Worm (Caenorhabditis elegans) whole organism, L4 larva: ENCODE results near the gene adm-4.

Source experiments
- D1046.2 ChIP-seq: fragments of 200-800 bp; sonication (Bioruptor generic); IDR thresholded peaks from 2 replicates; pipeline ENCODE4 v1.3.6; 2022; ENCODE audit warnings: missing genetic modification characterization, missing compliant biosample characterization
- F10B5.3 ChIP-seq: sonication (generic microtip); optimal IDR thresholded peaks from 2 replicates; lab custom pipeline; 2016; ENCODE audit warnings: mild to moderate bottlenecking, missing genetic modification characterization, missing compliant biosample characterization
- F44E2.7 ChIP-seq: fragments of 200-800 bp; sonication (Bioruptor generic); IDR thresholded peaks from 2 replicates; pipeline ENCODE4 v2.1.2; 2022; ENCODE audit warnings: missing genetic modification characterization, missing compliant biosample characterization
- T20F7.1 ChIP-seq: fragments of 200-800 bp; sonication (Bioruptor generic); optimal IDR thresholded peaks from 2 replicates; lab custom pipeline; 2018; ENCODE audit warnings: mild to moderate bottlenecking, missing genetic modification characterization, missing compliant biosample characterization
- Y105C5A.15 ChIP-seq: fragments of 200-800 bp; sonication (Bioruptor generic); IDR thresholded peaks from 2 replicates; pipeline ENCODE4 v1.3.6; 2022; ENCODE audit warnings: missing genetic modification characterization, missing compliant biosample characterization
- Y48G9A.11 ChIP-seq: fragments of 200-800 bp; sonication (Bioruptor generic); IDR thresholded peaks from 2 replicates; pipeline ENCODE4 v1.3.6; 2022; ENCODE audit warnings: missing genetic modification reagents, missing genetic modification characterization, missing compliant biosample characterization
- Y5F2A.4 ChIP-seq: fragments of 200-800 bp; sonication (Bioruptor generic); optimal IDR thresholded peaks from 2 replicates; lab custom pipeline; 2018; ENCODE audit warnings: mild to moderate bottlenecking, missing genetic modification characterization, missing compliant biosample characterization
- Y75B8A.6 ChIP-seq: fragments of 200-800 bp; sonication (Bioruptor generic); IDR thresholded peaks from 2 replicates; pipeline ENCODE4 v1.3.6; 2022; ENCODE audit warnings: missing genetic modification reagents, missing genetic modification characterization, missing compliant biosample characterization
- ZK546.5 ChIP-seq, 2 experiments: sonication (generic microtip); optimal IDR thresholded peaks; 2 replicates each; lab custom pipeline; 2017; ENCODE audit warnings: missing biosample characterization in 2 of 2, missing genetic modification characterization in 2 of 2
- aha-1 ChIP-seq: fragments of 150-350 bp; peaks from one replicate; lab custom pipeline; 2014; ENCODE audit warnings: missing biosample characterization, missing genetic modification characterization
- aly-2 ChIP-seq: sonication (generic microtip); optimal IDR thresholded peaks from 2 replicates; lab custom pipeline; 2018; ENCODE audit warnings: missing biosample characterization, missing genetic modification characterization
- ama-1 ChIP-seq: fragments of 150-350 bp; optimal IDR thresholded peaks from 2 replicates; lab custom pipeline; 2014; ENCODE audit warnings: inconsistent platforms, mixed read lengths
- arid-1 ChIP-seq: fragments of 200-800 bp; sonication (Bioruptor generic); conservative IDR thresholded peaks from 2 replicates; pipeline ENCODE4 v1.3.6; 2022; ENCODE audit warnings: missing genetic modification reagents, missing genetic modification characterization, missing compliant biosample characterization
- ceh-20 ChIP-seq: fragments of 200-800 bp; sonication (Bioruptor generic); IDR thresholded peaks from 2 replicates; pipeline ENCODE4 v1.3.6; 2022; ENCODE audit warnings: missing genetic modification reagents, missing genetic modification characterization, missing compliant biosample characterization
- ceh-28 ChIP-seq: fragments of 150-350 bp; optimal IDR thresholded peaks from 2 replicates; lab custom pipeline; 2014; ENCODE audit warnings: missing biosample characterization, missing genetic modification reagents, missing genetic modification characterization
- ceh-62 ChIP-seq: sonication (generic microtip); optimal IDR thresholded peaks from 2 replicates; lab custom pipeline; 2017; ENCODE audit warnings: missing biosample characterization, missing genetic modification characterization
- ctbp-1 ChIP-seq: fragments of 200-800 bp; sonication (Bioruptor generic); IDR thresholded peaks from 2 replicates; pipeline ENCODE4 v1.3.6; 2022; ENCODE audit warnings: missing genetic modification reagents, missing genetic modification characterization, missing compliant biosample characterization
- daf-12 ChIP-seq: fragments of 150-350 bp; optimal IDR thresholded peaks from 2 replicates; lab custom pipeline; 2014; ENCODE audit warnings: missing biosample characterization, missing genetic modification reagents, missing genetic modification characterization
- daf-16 ChIP-seq, 3 experiments: sonication (generic microtip); optimal IDR thresholded peaks; 2 replicates each; lab custom pipeline; 2016 to 2017; ENCODE audit warnings: missing genetic modification characterization in 3 of 3, missing genetic modification reagents in 3 of 3, mild to moderate bottlenecking in 2 of 3, missing compliant biosample characterization in 2 of 3, missing biosample characterization in 1 of 3, moderate library complexity in 1 of 3
- daf-19 ChIP-seq: fragments of 200-800 bp; sonication (Bioruptor generic); conservative IDR thresholded peaks from 2 replicates; pipeline ENCODE4 v1.3.6; 2022; ENCODE audit warnings: missing genetic modification characterization, missing compliant biosample characterization
- dmd-9 ChIP-seq: fragments of 200-800 bp; sonication (Bioruptor generic); IDR thresholded peaks from 2 replicates; pipeline ENCODE4 v1.3.6; 2022; ENCODE audit warnings: missing genetic modification reagents, missing genetic modification characterization, missing compliant biosample characterization
- duxl-1 ChIP-seq: sonication (generic microtip); optimal IDR thresholded peaks from 2 replicates; lab custom pipeline; 2016; ENCODE audit warnings: mild to moderate bottlenecking, missing genetic modification characterization, moderate library complexity, missing compliant biosample characterization; ENCODE audit not compliant: poor library complexity
- gei-8 ChIP-seq: fragments of 200-800 bp; sonication (Bioruptor generic); optimal IDR thresholded peaks from 2 replicates; lab custom pipeline; 2018; ENCODE audit warnings: mild to moderate bottlenecking, missing genetic modification characterization, missing compliant biosample characterization
- hif-1 ChIP-seq, 2 experiments: sonication (generic microtip); optimal IDR thresholded peaks; 2 replicates each; lab custom pipeline; 2016 to 2017; ENCODE audit warnings: missing compliant biosample characterization in 2 of 2, missing genetic modification characterization in 2 of 2, missing genetic modification reagents in 2 of 2, missing genotype in 2 of 2, mild to moderate bottlenecking in 1 of 2
- hlh-11 ChIP-seq: fragments of 200-800 bp; sonication (Bioruptor generic); optimal IDR thresholded peaks from 2 replicates; lab custom pipeline; 2018; ENCODE audit warnings: mild to moderate bottlenecking, missing genetic modification characterization, missing compliant biosample characterization
- hmg-1.1 ChIP-seq: fragments of 200-800 bp; sonication (Bioruptor generic); IDR thresholded peaks from 2 replicates; pipeline ENCODE4 v1.3.6; 2022; ENCODE audit warnings: missing genetic modification reagents, missing genetic modification characterization, missing compliant biosample characterization
- lin-1 ChIP-seq: fragments of 200-800 bp; sonication (Bioruptor generic); IDR thresholded peaks from 2 replicates; pipeline ENCODE4 v1.3.6; 2022; ENCODE audit warnings: missing genetic modification reagents, missing genetic modification characterization, missing compliant biosample characterization
- lin-13 ChIP-seq: fragments of 150-350 bp; optimal IDR thresholded peaks from 2 replicates; lab custom pipeline; 2014; ENCODE audit warnings: missing biosample characterization, missing genetic modification reagents, missing genetic modification characterization
- lin-15B ChIP-seq: fragments of 150-350 bp; sonication (generic microtip); optimal IDR thresholded peaks from 3 replicates; lab custom pipeline; 2014; ENCODE audit warnings: missing biosample characterization, missing genetic modification characterization
- lin-38 ChIP-seq: fragments of 200-800 bp; sonication (Bioruptor generic); IDR thresholded peaks from 2 replicates; pipeline ENCODE4 v1.3.6; 2022; ENCODE audit warnings: missing genetic modification reagents, missing genetic modification characterization, missing compliant biosample characterization
- lin-39 ChIP-seq: fragments of 150-350 bp; optimal IDR thresholded peaks from 2 replicates; lab custom pipeline; 2014; ENCODE audit warnings: missing biosample characterization, missing genetic modification reagents, missing genetic modification characterization
- lsy-2 ChIP-seq, 2 experiments: fragments of 150-350 bp in 1 of 2; sonication (generic microtip) in 1 of 2; optimal IDR thresholded peaks; 2 replicates each; lab custom pipeline; 2014 to 2017; ENCODE audit warnings: missing biosample characterization in 2 of 2, missing genetic modification characterization in 2 of 2
- madf-5 ChIP-seq, 2 experiments: fragments of 200-800 bp; sonication (Bioruptor generic); IDR thresholded peaks; 2 replicates each; pipeline ENCODE4 v1.3.6; 2022; ENCODE audit warnings: missing compliant biosample characterization in 2 of 2, missing genetic modification characterization in 2 of 2
- mdl-1 ChIP-seq, 2 experiments: fragments of 150-350 bp in 1 of 2; sonication (generic microtip) in 1 of 2; optimal IDR thresholded peaks; 2 replicates each; lab custom pipeline; 2014 to 2017; ENCODE audit warnings: missing biosample characterization in 2 of 2, missing genetic modification characterization in 2 of 2
- mep-1 ChIP-seq: fragments of 150-350 bp; sonication (generic microtip); optimal IDR thresholded peaks from 3 replicates; lab custom pipeline; 2014; ENCODE audit warnings: missing biosample characterization, missing genetic modification characterization
- mes-2 ChIP-seq: sonication (generic microtip); optimal IDR thresholded peaks from 2 replicates; lab custom pipeline; 2016; ENCODE audit warnings: missing genotype, mild to moderate bottlenecking, missing genetic modification characterization, missing compliant biosample characterization; ENCODE audit not compliant: poor library complexity, severe bottlenecking
- nhr-111 ChIP-seq: fragments of 200-800 bp; sonication (Bioruptor generic); optimal IDR thresholded peaks from 2 replicates; lab custom pipeline; 2018; ENCODE audit warnings: mild to moderate bottlenecking, missing genetic modification characterization, missing compliant biosample characterization
- nhr-237 ChIP-seq: sonication (generic microtip); optimal IDR thresholded peaks from 2 replicates; lab custom pipeline; 2017; ENCODE audit warnings: missing biosample characterization, missing genetic modification characterization
- nhr-76 ChIP-seq: fragments of 150-350 bp; optimal IDR thresholded peaks from 2 replicates; lab custom pipeline; 2014; ENCODE audit warnings: missing biosample characterization, missing genetic modification characterization
- nhr-77 ChIP-seq: fragments of 150-350 bp; optimal IDR thresholded peaks from 2 replicates; lab custom pipeline; 2014; ENCODE audit warnings: missing biosample characterization, missing genetic modification characterization
- php-3 ChIP-seq: fragments of 200-800 bp; sonication (Bioruptor generic); IDR thresholded peaks from 2 replicates; pipeline ENCODE4 v1.3.6; 2022; ENCODE audit warnings: missing genetic modification reagents, missing genetic modification characterization, missing compliant biosample characterization
- rbr-2 ChIP-seq: sonication (generic microtip); optimal IDR thresholded peaks from 2 replicates; lab custom pipeline; 2016; ENCODE audit warnings: missing genotype, missing genetic modification characterization, missing compliant biosample characterization
- set-16 ChIP-seq: fragments of 200-800 bp; sonication (Bioruptor generic); IDR thresholded peaks from 2 replicates; pipeline ENCODE4 v1.3.6; 2022; ENCODE audit warnings: missing genetic modification reagents, missing genetic modification characterization, missing compliant biosample characterization
- snpc-4 ChIP-seq: fragments of 150-350 bp; optimal IDR thresholded peaks from 2 replicates; lab custom pipeline; 2014; ENCODE audit warnings: missing biosample characterization, missing genetic modification characterization
- spr-3 ChIP-seq: fragments of 200-800 bp; sonication (Bioruptor generic); optimal IDR thresholded peaks from 2 replicates; lab custom pipeline; 2018; ENCODE audit warnings: mild to moderate bottlenecking, missing genetic modification characterization, missing compliant biosample characterization
- unc-130 ChIP-seq: sonication (generic microtip); optimal IDR thresholded peaks from 2 replicates; lab custom pipeline; 2016; ENCODE audit warnings: missing genetic modification reagents, missing genetic modification characterization, missing compliant biosample characterization
- unc-39 ChIP-seq: sonication (generic microtip); optimal IDR thresholded peaks from 2 replicates; lab custom pipeline; 2017; ENCODE audit warnings: missing biosample characterization, missing genetic modification characterization
- vab-7 ChIP-seq: fragments of 200-800 bp; sonication (Bioruptor generic); IDR thresholded peaks from 2 replicates; pipeline ENCODE4 v1.3.6; 2022; ENCODE audit warnings: missing genetic modification reagents, missing genetic modification characterization, missing compliant biosample characterization
- zfp-2 ChIP-seq: sonication (generic microtip); optimal IDR thresholded peaks from 2 replicates; lab custom pipeline; 2016; ENCODE audit warnings: mild to moderate bottlenecking, missing genetic modification characterization, missing compliant biosample characterization
- zip-2 ChIP-seq: fragments of 150-350 bp; optimal IDR thresholded peaks from 2 replicates; lab custom pipeline; 2014; ENCODE audit warnings: missing biosample characterization, missing genetic modification characterization
- ztf-11 ChIP-seq: fragments of 150-350 bp; optimal IDR thresholded peaks from 2 replicates; lab custom pipeline; 2014; ENCODE audit warnings: missing biosample characterization, missing genetic modification characterization
- ztf-7 ChIP-seq: fragments of 150-350 bp; optimal IDR thresholded peaks from 2 replicates; lab custom pipeline; 2014; ENCODE audit warnings: missing biosample characterization, missing genetic modification characterization

Gene adm-4

ce11 chrX:7787885-7788353 lies 10.2 kb downstream of the adm-4 start, which contains the start of gene ZK154.5:
ZK154.5 (minus strand) TSS chrX:7787935.
- TF ChIP-seq daf-19, result no peak
- no peak for TF ChIP-seq duxl-1
- TF ChIP-seq set-16, result no peak
- TF ChIP-seq lin-1 (GFP tag; lab: Robert Waterston, UW), result no peak
- no peak for TF ChIP-seq zip-2 (tag; lab: Kevin White, UChicago)
- TF ChIP-seq aly-2 (tag; lab: Kevin White, UChicago), result no peak
- peak; percentile 43 for TF ChIP-seq hlh-11 (tag; lab: Kevin White, UChicago)
- TF ChIP-seq ZK546.5 (tag; optimal IDR thresholded peaks at IDR 0.05; lab: Kevin White, UChicago), result no peak
- 0 out of 2 replicates have a peak, but pooled peaks have one; percentile 16 for TF ChIP-seq ctbp-1 (GFP tag; lab: Robert Waterston, UW)
- TF ChIP-seq nhr-111 (GFP tag; lab: Kevin White, UChicago), result no peak
- TF ChIP-seq lin-39 (tag; lab: Kevin White, UChicago), result no peak
- no peak for TF ChIP-seq ceh-20 (GFP tag; lab: Robert Waterston, UW)
- TF ChIP-seq ceh-28 (tag; lab: Kevin White, UChicago), result peak; percentile 10
- TF ChIP-seq T20F7.1 (GFP tag; lab: Kevin White, UChicago), result no peak
- no peak for TF ChIP-seq F10B5.3
- no peak for TF ChIP-seq unc-130
- no peak for TF ChIP-seq Y5F2A.4 (GFP tag; lab: Kevin White, UChicago)
- no peak for TF ChIP-seq lin-15B (tag; lab: Kevin White, UChicago)
- TF ChIP-seq unc-39 (tag; lab: Kevin White, UChicago), result no peak
- no peak for TF ChIP-seq daf-16 (GFP tag; optimal IDR thresholded peaks at IDR 0.05; lab: Kevin White, UChicago)
- TF ChIP-seq daf-16 (tag; optimal IDR thresholded peaks at IDR 0.05; lab: Kevin White, UChicago), result peak; percentile 53
- no peak for TF ChIP-seq Y105C5A.15
- TF ChIP-seq mdl-1 (tag; optimal IDR thresholded peaks at IDR 0.05; lab: Kevin White, UChicago), result peak in 1 of 2 experiments; percentile 43
- no peak for TF ChIP-seq Y75B8A.6
- TF ChIP-seq mes-2 (tag; lab: Kevin White, UChicago), result peak; percentile 24
- TF ChIP-seq lin-13, result no peak
- peak; percentile 60 for TF ChIP-seq mep-1
- no peak for TF ChIP-seq ztf-11
- TF ChIP-seq nhr-76 (tag; lab: Kevin White, UChicago), result no peak
- TF ChIP-seq D1046.2 (GFP tag; lab: Robert Waterston, UW), result no peak
- no peak for TF ChIP-seq aha-1
- no peak; the same call in 1 of the 2 replicates for TF ChIP-seq arid-1 (GFP tag; lab: Robert Waterston, UW)
- no peak for TF ChIP-seq zfp-2 (tag; lab: Kevin White, UChicago)
- no peak for TF ChIP-seq ceh-62 (tag; lab: Kevin White, UChicago)
- TF ChIP-seq Y48G9A.11 (GFP tag; lab: Robert Waterston, UW), result no peak
- TF ChIP-seq hmg-1.1, result peak; percentile 51
- TF ChIP-seq lin-38 (GFP tag; lab: Robert Waterston, UW), result no peak; the same call in 1 of the 2 replicates
- no peak for TF ChIP-seq spr-3 (GFP tag; lab: Kevin White, UChicago)
- TF ChIP-seq ama-1 (lab: Kevin White, UChicago), result no peak
- no peak for TF ChIP-seq nhr-77 (tag; lab: Kevin White, UChicago)
- TF ChIP-seq dmd-9, result no peak
- TF ChIP-seq rbr-2 (tag; lab: Kevin White, UChicago), result peak; percentile 41
- TF ChIP-seq vab-7, result no peak
- peak in 1 of 2 experiments; percentile 34 for TF ChIP-seq lsy-2 (tag; optimal IDR thresholded peaks at IDR 0.05; lab: Kevin White, UChicago)
- peak; percentile 3 for TF ChIP-seq ztf-7 (tag; lab: Kevin White, UChicago)
- no peak for TF ChIP-seq php-3
- no peak for TF ChIP-seq madf-5 (GFP tag; IDR thresholded peaks at IDR 0.05; lab: Robert Waterston, UW)
- TF ChIP-seq daf-12, result no peak
- TF ChIP-seq gei-8 (GFP tag; lab: Kevin White, UChicago), result no peak
- no peak for TF ChIP-seq F44E2.7 (GFP tag; lab: Robert Waterston, UW)
- no peak for TF ChIP-seq nhr-237 (tag; lab: Kevin White, UChicago)
- TF ChIP-seq snpc-4 (tag; lab: Kevin White, UChicago), result no peak
- peak in 1 of 2 experiments; percentile 18 for TF ChIP-seq hif-1 (tag; optimal IDR thresholded peaks at IDR 0.05; lab: Kevin White, UChicago)
